Worm (Caenorhabditis elegans): ENCODE data around the gene T08H10.3.

- TF ChIP-seq nhr-76 (tag; optimal IDR thresholded peaks at IDR 0.05) (no peak), unc-62 (GFP tag; optimal IDR thresholded peaks at IDR 0.05) (no peak), elt-3 (tag; optimal IDR thresholded peaks at IDR 0.05) (no peak), ztf-11 (tag; optimal IDR thresholded peaks at IDR 0.05) (no peak), nhr-237 (tag; optimal IDR thresholded peaks at IDR 0.05) (no peak)
These were observed 48.1 kb upstream of the T08H10.3 start for ce11 chrV:4423087-4423486.
